Fruit fly (Drosophila melanogaster) whole organism, prepupa: ENCODE data around the gene Iml1.

Experiments
- CG10631 ChIP-seq: fragments of 200-800 bp; sonication (Bioruptor generic); optimal IDR thresholded peaks from 2 replicates; lab custom pipeline; 2016; ENCODE audit warnings: missing biosample characterization, missing genetic modification characterization
- CG11762 ChIP-seq: fragments of 200-800 bp; sonication (Bioruptor generic); optimal IDR thresholded peaks from 3 replicates; lab custom pipeline; 2016; ENCODE audit warnings: missing biosample characterization, missing genetic modification characterization; ENCODE audit not compliant: insufficient read depth
- CG15336 ChIP-seq: fragments of 200-800 bp; sonication (Bioruptor generic); IDR thresholded peaks from 2 replicates; pipeline ENCODE4 v1.3.6; 2022; ENCODE audit warnings: missing biosample characterization, missing genetic modification characterization
- CG6792 ChIP-seq: fragments of 200-800 bp; sonication (Bioruptor generic); optimal IDR thresholded peaks from 3 replicates; lab custom pipeline; 2016; ENCODE audit warnings: missing biosample characterization, missing genetic modification characterization
- CG8632 ChIP-seq: fragments of 200-800 bp; sonication (Bioruptor generic); optimal IDR thresholded peaks from 3 replicates; lab custom pipeline; 2016; ENCODE audit warnings: missing biosample characterization, missing genetic modification characterization
- Hr38 ChIP-seq: sonication (Bioruptor generic); optimal IDR thresholded peaks from 2 replicates; lab custom pipeline; 2016; ENCODE audit warnings: missing biosample characterization, missing genetic modification characterization
- OdsH ChIP-seq: fragments of 200-800 bp; sonication (Bioruptor generic); optimal IDR thresholded peaks from 3 replicates; lab custom pipeline; 2016; ENCODE audit warnings: missing biosample characterization, missing genetic modification characterization
- acj6 ChIP-seq: fragments of 200-800 bp; sonication (Bioruptor generic); optimal IDR thresholded peaks from 3 replicates; lab custom pipeline; 2016; ENCODE audit warnings: missing biosample characterization, missing genetic modification characterization
- fd59A ChIP-seq: fragments of 200-800 bp; sonication (Bioruptor generic); optimal IDR thresholded peaks from 2 replicates; lab custom pipeline; 2017; ENCODE audit warnings: missing biosample characterization, mild to moderate bottlenecking, missing genetic modification characterization, missing genetic modification reagents
- lz ChIP-seq: fragments of 200-800 bp; sonication (Bioruptor generic); optimal IDR thresholded peaks from 3 replicates; lab custom pipeline; 2016; ENCODE audit warnings: missing biosample characterization, missing genetic modification characterization
- net ChIP-seq: fragments of 200-800 bp; sonication (Bioruptor generic); optimal IDR thresholded peaks from 3 replicates; lab custom pipeline; 2016; ENCODE audit warnings: missing biosample characterization, missing genetic modification characterization
- pdm3 ChIP-seq: fragments of 200-800 bp; sonication (Bioruptor generic); optimal IDR thresholded peaks from 3 replicates; lab custom pipeline; 2016; ENCODE audit warnings: missing biosample characterization, missing genetic modification characterization
- salr ChIP-seq, 2 experiments: fragments of 200-800 bp; sonication (Bioruptor generic); optimal IDR thresholded peaks; 3 replicates each; lab custom pipeline; 2016 to 2018; ENCODE audit warnings: missing biosample characterization in 2 of 2, missing genetic modification characterization in 2 of 2, mild to moderate bottlenecking in 1 of 2
- vri ChIP-seq: fragments of 200-800 bp; sonication (Bioruptor generic); optimal IDR thresholded peaks from 3 replicates; lab custom pipeline; 2016; ENCODE audit warnings: missing biosample characterization, mild to moderate bottlenecking, missing genetic modification characterization

dm6 chr3L:1537353-1537752, 3.5 kb upstream of the Iml1 start:
- TF ChIP-seq acj6 (GFP tag; lab: Kevin White, UChicago) (no peak), CG6792 (no peak), salr (GFP tag; optimal IDR thresholded peaks at IDR 0.05; lab: Kevin White, UChicago) (no peak), vri (no peak), lz (GFP tag; lab: Kevin White, UChicago) (no peak), OdsH (no peak), net (no peak), pdm3 (GFP tag; lab: Kevin White, UChicago) (no peak), Hr38 (no peak), CG11762 (no peak), fd59A (GFP tag; lab: Kevin White, UChicago) (no peak), CG15336 (GFP tag; lab: Robert Waterston, UW) (no peak), CG10631 (GFP tag; lab: Kevin White, UChicago) (no peak), CG8632 (GFP tag; lab: Kevin White, UChicago) (no peak)
